Worm (Caenorhabditis elegans) whole organism, midembryonic: ENCODE measurements around the gene lars-1.

Experiments
- T22C8.4 ChIP-seq: fragments of 200-800 bp; sonication (Bioruptor generic); IDR thresholded peaks from 2 replicates; pipeline ENCODE4 v1.3.6; 2022; ENCODE audit warnings: missing genetic modification characterization, missing compliant biosample characterization
- flt-1 ChIP-seq: fragments of 200-800 bp; sonication (Bioruptor generic); IDR thresholded peaks from 2 replicates; pipeline ENCODE4 v1.3.6; 2022; ENCODE audit warnings: missing genetic modification characterization, missing compliant biosample characterization
- med-1 ChIP-seq: sonication (generic microtip); optimal IDR thresholded peaks from 2 replicates; lab custom pipeline; 2017; ENCODE audit warnings: missing genetic modification characterization, mild to moderate bottlenecking, missing compliant biosample characterization, antibody characterized with exemption, missing genetic modification reagents; ENCODE audit not compliant: insufficient read depth
- ref-1 ChIP-seq: fragments of 200-800 bp; sonication (Bioruptor generic); conservative IDR thresholded peaks from 2 replicates; pipeline ENCODE4 v1.3.6; 2022; ENCODE audit warnings: missing genetic modification reagents, missing genetic modification characterization, missing compliant biosample characterization
- tab-1 ChIP-seq: fragments of 200-800 bp; sonication (Bioruptor generic); IDR thresholded peaks from 2 replicates; pipeline ENCODE4 v1.3.6; 2022; ENCODE audit warnings: missing genetic modification characterization, missing compliant biosample characterization
- ztf-23 ChIP-seq: fragments of 200-800 bp; sonication (Bioruptor generic); IDR thresholded peaks from 2 replicates; pipeline ENCODE4 v1.3.6; 2022; ENCODE audit warnings: missing genetic modification reagents, missing genetic modification characterization, missing compliant biosample characterization
- ztf-29 ChIP-seq: fragments of 200-800 bp; sonication (Bioruptor generic); IDR thresholded peaks from 2 replicates; pipeline ENCODE4 v1.3.6; 2022; ENCODE audit warnings: missing genetic modification reagents, missing genetic modification characterization, missing compliant biosample characterization

- TF ChIP-seq ztf-29 (GFP tag; lab: Robert Waterston, UW) (no peak), ztf-23 (GFP tag; lab: Robert Waterston, UW) (no peak), ref-1 (no peak), T22C8.4 (GFP tag; lab: Robert Waterston, UW) (no peak), flt-1 (no peak), med-1 (GFP tag; lab: Kevin White, UChicago) (no peak), tab-1 (GFP tag; lab: Robert Waterston, UW) (no peak)
Measured at ce11 chrIII:4234642-4235295, 48.2 kb upstream of the lars-1 start.
